Fruit fly (Drosophila melanogaster): ENCODE results near the gene CG3164.

Gene CG3164

DNA sequence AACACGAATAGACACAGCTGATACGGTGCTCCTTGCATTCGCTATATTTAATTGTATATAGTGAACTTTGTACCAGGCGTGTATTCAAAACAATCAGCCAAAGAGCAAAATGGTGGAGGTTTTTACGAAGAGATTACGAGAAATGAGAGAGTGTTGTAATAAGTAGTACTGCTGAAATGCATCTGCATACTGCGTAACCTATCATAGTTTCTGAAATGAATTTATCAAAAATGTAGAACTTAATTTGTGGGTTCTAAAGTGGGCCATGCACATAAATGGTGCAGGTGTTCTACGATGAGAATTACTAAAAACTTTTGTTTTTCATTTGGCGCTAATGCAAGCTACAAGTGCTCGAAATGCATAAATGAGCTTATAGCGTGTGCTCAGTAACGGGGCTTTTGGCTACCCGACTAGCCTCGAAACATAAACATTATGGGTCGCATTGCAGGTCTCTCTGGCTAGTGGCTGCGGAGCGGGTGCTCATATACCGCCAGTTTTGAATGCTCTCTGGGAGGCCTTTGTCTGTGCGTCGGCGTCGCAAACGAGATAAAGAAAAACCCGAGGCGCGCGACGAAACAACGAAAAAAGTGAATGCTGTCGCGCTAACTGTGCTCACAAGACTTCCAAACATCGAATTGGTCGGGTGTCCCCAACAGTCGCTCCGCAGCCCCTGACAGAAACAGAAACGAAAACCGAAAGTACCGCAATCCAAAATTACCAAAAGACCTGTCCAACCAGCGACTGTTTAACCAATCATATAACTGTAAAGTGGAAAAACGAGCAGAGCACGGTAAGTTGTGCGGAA is 1.1 kb upstream of the CG3164 start, which contains the start of gene Gs1 (continued):
- TF ChIP-seq her (GFP tag; optimal IDR thresholded peaks at IDR 0.05) (peak; percentile 30), run (tag; optimal IDR thresholded peaks at IDR 0.05) (peak; percentile 7), jing (GFP tag; optimal IDR thresholded peaks at IDR 0.05) (no peak), ssp (GFP tag; IDR thresholded peaks at IDR 0.05) (no peak), CG17361 (GFP tag; IDR thresholded peaks at IDR 0.05) (no peak), CG4707 (GFP tag; optimal IDR thresholded peaks at IDR 0.05) (no peak), Bgb (GFP tag; IDR thresholded peaks at IDR 0.05; ENCODE audit: partially characterized antibody) (peak; percentile 50; the same call in 1 of the 2 replicates), Rx (GFP tag; IDR thresholded peaks at IDR 0.05) (no peak), caup (GFP tag; optimal IDR thresholded peaks at IDR 0.05; ENCODE audit: severe bottlenecking) (peak; percentile 60), CkIIα-i1 (GFP tag; IDR thresholded peaks at IDR 0.05) (no peak), NK7.1 (GFP tag; optimal IDR thresholded peaks at IDR 0.05) (no peak), Hmr (GFP tag; optimal IDR thresholded peaks at IDR 0.05) (peak; percentile 67), otp (GFP tag; IDR thresholded peaks at IDR 0.05) (no peak; the same call in 2 of the 3 replicates), Oli (tag; optimal IDR thresholded peaks at IDR 0.05) (no peak), mirr (GFP tag; optimal IDR thresholded peaks at IDR 0.05) (peak; percentile 67), fd3F (GFP tag; optimal IDR thresholded peaks at IDR 0.05) (no peak), Trl (optimal IDR thresholded peaks at IDR 0.05) (peak; percentile 87 to 89), Trl (GFP tag; optimal IDR thresholded peaks at IDR 0.05) (peak; percentile 48), CG34422 (GFP tag; IDR thresholded peaks at IDR 0.05) (peak; percentile 32; the same call in 1 of the 3 replicates), pho (GFP tag; optimal IDR thresholded peaks at IDR 0.05) (peak; percentile 17), Asciz (GFP tag; optimal IDR thresholded peaks at IDR 0.05) (peak; percentile 15), bsh (GFP tag; optimal IDR thresholded peaks at IDR 0.05) (peak in 1 of 2 experiments; percentile 66), CG13894 (tag; optimal IDR thresholded peaks at IDR 0.05) (peak; percentile 67), oc (tag; optimal IDR thresholded peaks at IDR 0.05) (peak; percentile 48), twi (tag; optimal IDR thresholded peaks at IDR 0.05) (no peak), dpn (GFP tag; optimal IDR thresholded peaks at IDR 0.05) (peak; percentile 7 to 29), ttk (GFP tag; IDR thresholded peaks at IDR 0.05) (peak; percentile 34; the same call in 1 of the 2 replicates), CG8281 (tag; optimal IDR thresholded peaks at IDR 0.05) (no peak), ken (GFP tag; IDR thresholded peaks at IDR 0.05) (no peak), C15 (GFP tag; IDR thresholded peaks at IDR 0.05) (no peak), Meics (GFP tag; optimal IDR thresholded peaks at IDR 0.05) (peak; percentile 26), dimm (GFP tag; IDR thresholded peaks at IDR 0.05) (no peak), CG3281 (GFP tag; optimal IDR thresholded peaks at IDR 0.05) (peak; percentile 9), schlank (tag; optimal IDR thresholded peaks at IDR 0.05) (no peak), CG7786 (GFP tag; optimal IDR thresholded peaks at IDR 0.05) (no peak), CG4730 (GFP tag; IDR thresholded peaks at IDR 0.05) (no peak), CG1529 (GFP tag; optimal IDR thresholded peaks at IDR 0.05) (peak; percentile 17), sens (GFP tag) (peak; percentile 59), CG5245 (GFP tag; optimal IDR thresholded peaks at IDR 0.05) (no peak), CG14441 (GFP tag; IDR thresholded peaks at IDR 0.05) (no peak), CG10979 (tag; optimal IDR thresholded peaks at IDR 0.05) (no peak), knrl (GFP tag; IDR thresholded peaks at IDR 0.05; ENCODE audit: partially characterized antibody) (no peak), CG2889 (GFP tag; IDR thresholded peaks at IDR 0.05) (no peak), lbe (GFP tag; optimal IDR thresholded peaks at IDR 0.05) (peak; percentile 0), org-1 (GFP tag; optimal IDR thresholded peaks at IDR 0.05) (no peak), pnt (GFP tag; optimal IDR thresholded peaks at IDR 0.05) (no peak), Myb (GFP tag; optimal IDR thresholded peaks at IDR 0.05) (no peak), CHES-1-like (GFP tag; optimal IDR thresholded peaks at IDR 0.05) (no peak), NC2α (GFP tag; optimal IDR thresholded peaks at IDR 0.05) (no peak), CG10147 (GFP tag; optimal IDR thresholded peaks at IDR 0.05) (no peak)

Measured in whole organism, embryonic.